Worm (Caenorhabditis elegans): ENCODE results near the gene B0035.3.
A peak's percentile ranks its signal among the peaks of the same experiment; 100 is the strongest.

The B0035.3 gene

ce11 chrIV:11326939-11327565 is 12.3 kb upstream of the B0035.3 start, which contains the start of gene B0035.21 (continued):
- TF ChIP-seq nhr-48 (tag; optimal IDR thresholded peaks at IDR 0.05) (no peak), pha-4 (GFP tag; IDR thresholded peaks at IDR 0.05) (0 out of 2 replicates have a peak, but pooled peaks have one; percentile 32), pha-4 (tag; optimal IDR thresholded peaks at IDR 0.05) (no peak), ZK337.2 (GFP tag; IDR thresholded peaks at IDR 0.05) (no peak), lin-38 (GFP tag; IDR thresholded peaks at IDR 0.05) (peak; percentile 46), D1046.2 (GFP tag; IDR thresholded peaks at IDR 0.05) (no peak), set-16 (GFP tag; IDR thresholded peaks at IDR 0.05) (no peak), attf-4 (tag; optimal IDR thresholded peaks at IDR 0.05) (no peak)

ce11 chrIV:11324741-11325140 is 9.9 kb upstream of the B0035.3 start, which contains the start of gene his-48:
Gene his-48, plus strand, starts transcription at chrIV:11324745.
- peak; percentile 39; the same call in 1 of the 2 replicates for TF ChIP-seq lin-38 (GFP tag; IDR thresholded peaks at IDR 0.05)
- peak; percentile 56; the same call in 1 of the 2 replicates for TF ChIP-seq lim-7 (GFP tag; IDR thresholded peaks at IDR 0.05)

- TF ChIP-seq lin-1 (GFP tag; IDR thresholded peaks at IDR 0.05), result no peak
- no peak for TF ChIP-seq unc-62 (GFP tag; optimal IDR thresholded peaks at IDR 0.05 in 1 of 2)
- TF ChIP-seq unc-62 (tag; optimal IDR thresholded peaks at IDR 0.05), result no peak
- TF ChIP-seq dmd-8 (GFP tag; IDR thresholded peaks at IDR 0.05), result 0 out of 2 replicates have a peak, but pooled peaks have one; percentile 4
- no peak for TF ChIP-seq ztf-11 (tag; optimal IDR thresholded peaks at IDR 0.05)
- no peak for TF ChIP-seq mxl-2 (GFP tag; conservative IDR thresholded peaks at IDR 0.05)
- no peak for TF ChIP-seq spr-1 (tag; optimal IDR thresholded peaks at IDR 0.05)
- TF ChIP-seq zag-1 (tag; optimal IDR thresholded peaks at IDR 0.05), result no peak
- TF ChIP-seq snpc-1.2 (GFP tag; IDR thresholded peaks at IDR 0.05), result peak; percentile 48; the same call in 1 of the 2 replicates
- TF ChIP-seq tag-97 (GFP tag; IDR thresholded peaks at IDR 0.05), result no peak
- TF ChIP-seq lim-7 (GFP tag; IDR thresholded peaks at IDR 0.05), result no peak
- no peak for TF ChIP-seq T20F7.1 (GFP tag; optimal IDR thresholded peaks at IDR 0.05)
- TF ChIP-seq nhr-237 (tag; optimal IDR thresholded peaks at IDR 0.05), result no peak
- TF ChIP-seq aly-2 (tag; optimal IDR thresholded peaks at IDR 0.05), result no peak
- TF ChIP-seq nhr-102 (tag; optimal IDR thresholded peaks at IDR 0.05), result no peak
- TF ChIP-seq nhr-111 (GFP tag; optimal IDR thresholded peaks at IDR 0.05), result no peak
- TF ChIP-seq aha-1 (tag), result peak; percentile 51
- no peak for TF ChIP-seq daf-16 (GFP tag; optimal IDR thresholded peaks at IDR 0.05)
- no peak for TF ChIP-seq daf-16 (tag; optimal IDR thresholded peaks at IDR 0.05)
- no peak for TF ChIP-seq pha-4 (GFP tag; IDR thresholded peaks at IDR 0.05)
- TF ChIP-seq pha-4 (tag; optimal IDR thresholded peaks at IDR 0.05), result no peak
- no peak for TF ChIP-seq ZK337.2 (GFP tag; IDR thresholded peaks at IDR 0.05)
- TF ChIP-seq arid-1 (GFP tag; conservative IDR thresholded peaks at IDR 0.05), result 0 out of 2 replicates have a peak, but pooled peaks have one; percentile 41
- no peak for TF ChIP-seq F37D6.2 (tag; optimal IDR thresholded peaks at IDR 0.05)
- TF ChIP-seq ZK546.5 (tag; optimal IDR thresholded peaks at IDR 0.05), result no peak
- TF ChIP-seq Y75B8A.6 (GFP tag; IDR thresholded peaks at IDR 0.05), result no peak
- TF ChIP-seq lin-39 (tag; optimal IDR thresholded peaks at IDR 0.05), result no peak
- peak; percentile 64; the same call in 1 of the 2 replicates for TF ChIP-seq F26F4.8 (GFP tag; conservative IDR thresholded peaks at IDR 0.05)
- TF ChIP-seq lin-29 (GFP tag; IDR thresholded peaks at IDR 0.05), result no peak
- TF ChIP-seq unc-39 (tag; optimal IDR thresholded peaks at IDR 0.05), result no peak
- TF ChIP-seq zip-11 (GFP tag; IDR thresholded peaks at IDR 0.05), result no peak
- peak; percentile 62 for TF ChIP-seq lin-38 (GFP tag; IDR thresholded peaks at IDR 0.05)
- no peak for TF ChIP-seq nhr-77 (tag; optimal IDR thresholded peaks at IDR 0.05)
- TF ChIP-seq nhr-48 (tag; optimal IDR thresholded peaks at IDR 0.05), result no peak
- no peak for TF ChIP-seq nhr-76 (tag; optimal IDR thresholded peaks at IDR 0.05)
Observed at ce11 chrIV:11323666-11324065, 8.9 kb upstream of the B0035.3 start.
